Fruit fly (Drosophila melanogaster): Measurements from ENCODE around the gene CG31848.

Gene CG31848

dm6 chr2L:13222225-13222648 is 43.4 kb downstream of the CG31848 start, which contains the start of the genes Ski6 and CG16812 (continued):
- TF ChIP-seq lmd (GFP tag; IDR thresholded peaks at IDR 0.05): no peak
- no peak for TF ChIP-seq nau (GFP tag; optimal IDR thresholded peaks at IDR 0.05)
- no peak for TF ChIP-seq CG4707 (GFP tag; optimal IDR thresholded peaks at IDR 0.05)
- peak; percentile 52 for TF ChIP-seq kay (GFP tag; optimal IDR thresholded peaks at IDR 0.05)
- TF ChIP-seq YL-1 (GFP tag; optimal IDR thresholded peaks at IDR 0.05): peak; percentile 66
- peak; percentile 94 for TF ChIP-seq sens (GFP tag)
- no peak for TF ChIP-seq gsb (GFP tag; IDR thresholded peaks at IDR 0.05)
- TF ChIP-seq GATAe (GFP tag; conservative IDR thresholded peaks at IDR 0.05): no peak
- TF ChIP-seq Mad (GFP tag; optimal IDR thresholded peaks at IDR 0.05): peak; percentile 32
- no peak for TF ChIP-seq CG9437 (GFP tag; optimal IDR thresholded peaks at IDR 0.05)
- peak; percentile 60 for TF ChIP-seq CG12942 (GFP tag; optimal IDR thresholded peaks at IDR 0.05)
- TF ChIP-seq CG17186 (GFP tag; optimal IDR thresholded peaks at IDR 0.05): no peak
- peak; percentile 67 for TF ChIP-seq CG9797 (GFP tag; optimal IDR thresholded peaks at IDR 0.05)
- peak; percentile 65 for TF ChIP-seq twi (tag; optimal IDR thresholded peaks at IDR 0.05)
- no peak for TF ChIP-seq CG10321 (GFP tag; IDR thresholded peaks at IDR 0.05)
- TF ChIP-seq exex (tag; optimal IDR thresholded peaks at IDR 0.05): no peak
- no peak for TF ChIP-seq CG2129 (GFP tag; IDR thresholded peaks at IDR 0.05; ENCODE audit: partially characterized antibody)
- peak; percentile 73 for TF ChIP-seq Rfx (GFP tag; IDR thresholded peaks at IDR 0.05)
- TF ChIP-seq CG2889 (GFP tag; IDR thresholded peaks at IDR 0.05): no peak
- peak; percentile 40 for TF ChIP-seq CG10431 (GFP tag; optimal IDR thresholded peaks at IDR 0.05)
- peak; percentile 75 for TF ChIP-seq HmgZ (tag; optimal IDR thresholded peaks at IDR 0.05)
- TF ChIP-seq Lim3 (GFP tag; IDR thresholded peaks at IDR 0.05): no peak
- TF ChIP-seq CG7928 (GFP tag; optimal IDR thresholded peaks at IDR 0.05): no peak
- TF ChIP-seq CG14050 (GFP tag; IDR thresholded peaks at IDR 0.05): peak; percentile 42; the same call in 2 of the 3 replicates
- TF ChIP-seq Xrp1 (GFP tag; IDR thresholded peaks at IDR 0.05): peak; percentile 76
- peak; percentile 50; the same call in 1 of the 3 replicates for TF ChIP-seq ken (GFP tag; IDR thresholded peaks at IDR 0.05)
- TF ChIP-seq CG17361 (GFP tag; IDR thresholded peaks at IDR 0.05): peak; percentile 84
- TF ChIP-seq ttk (GFP tag; IDR thresholded peaks at IDR 0.05): no peak; the same call in 1 of the 2 replicates
- TF ChIP-seq BEAF-32 (GFP tag; optimal IDR thresholded peaks at IDR 0.05): peak; percentile 60
- TF ChIP-seq CG14965 (GFP tag; optimal IDR thresholded peaks at IDR 0.05; ENCODE audit: borderline replicate concordance): no peak
- peak; percentile 16 for TF ChIP-seq CHES-1-like (GFP tag; optimal IDR thresholded peaks at IDR 0.05)
- no peak for TF ChIP-seq hkb (optimal IDR thresholded peaks at IDR 0.05)
- peak; percentile 69 for TF ChIP-seq hkb (GFP tag; IDR thresholded peaks at IDR 0.05)
- peak; percentile 82 for TF ChIP-seq Fer3 (tag; optimal IDR thresholded peaks at IDR 0.05)
- TF ChIP-seq btn (GFP tag; optimal IDR thresholded peaks at IDR 0.05): no peak
- peak; percentile 34 for TF ChIP-seq CG3407 (GFP tag; optimal IDR thresholded peaks at IDR 0.05)
- no peak for TF ChIP-seq gcm2 (GFP tag; optimal IDR thresholded peaks at IDR 0.05)
- TF ChIP-seq gt (GFP tag; IDR thresholded peaks at IDR 0.05): no peak
- 0 out of 2 replicates have a peak, but pooled peaks have one; percentile 26 for TF ChIP-seq CG11085 (GFP tag; IDR thresholded peaks at IDR 0.05)
- TF ChIP-seq CG12155 (GFP tag; optimal IDR thresholded peaks at IDR 0.05): peak; percentile 77
- peak; percentile 60; the same call in 2 of the 3 replicates for TF ChIP-seq dysf (GFP tag; IDR thresholded peaks at IDR 0.05)
- TF ChIP-seq dimm (GFP tag; IDR thresholded peaks at IDR 0.05): no peak
- 0 out of 2 replicates have a peak, but pooled peaks have one; percentile 41 for TF ChIP-seq Rx (GFP tag; IDR thresholded peaks at IDR 0.05)
- no peak for TF ChIP-seq tna (GFP tag; IDR thresholded peaks at IDR 0.05; ENCODE audit: partially characterized antibody)
- TF ChIP-seq sug (tag; optimal IDR thresholded peaks at IDR 0.05): no peak
- TF ChIP-seq sob (GFP tag; IDR thresholded peaks at IDR 0.05): no peak; the same call in 1 of the 2 replicates
- TF ChIP-seq Awh (GFP tag; IDR thresholded peaks at IDR 0.05): peak; percentile 71
- TF ChIP-seq CG13624 (GFP tag; optimal IDR thresholded peaks at IDR 0.05): peak; percentile 31
- 0 out of 3 replicates have a peak, but pooled peaks have one; percentile 18 for TF ChIP-seq CG7963 (GFP tag; IDR thresholded peaks at IDR 0.05; ENCODE audit: partially characterized antibody)
- TF ChIP-seq CG4404 (GFP tag; IDR thresholded peaks at IDR 0.05): peak; percentile 40; the same call in 1 of the 2 replicates
- 0 out of 2 replicates have a peak, but pooled peaks have one; percentile 12 for TF ChIP-seq peb (GFP tag; IDR thresholded peaks at IDR 0.05)
- no peak for TF ChIP-seq CG10543 (GFP tag; optimal IDR thresholded peaks at IDR 0.05)
